Worm (Caenorhabditis elegans) whole organism, L1 larva: Measurements from ENCODE around the gene T05B4.13.

Source experiments
- blmp-1 ChIP-seq: fragments of 150-350 bp; optimal IDR thresholded peaks from 2 replicates; lab custom pipeline; 2014; ENCODE audit warnings: missing biosample characterization, missing genetic modification characterization
- efl-1 ChIP-seq, 4 experiments: fragments of 150-350 bp; optimal IDR thresholded peaks in 3 of 4; peaks in 1 of 4; 1 replicate in 1 of 4; 2 replicates in 3 of 4; lab custom pipeline; 2014; ENCODE audit warnings: missing biosample characterization in 2 of 4, missing genetic modification characterization in 2 of 4, missing genetic modification reagents in 2 of 4
- hpl-2 ChIP-seq: fragments of 150-350 bp; optimal IDR thresholded peaks from 2 replicates; lab custom pipeline; 2014; ENCODE audit warnings: missing biosample characterization, missing genetic modification reagents, missing genetic modification characterization
- lir-3 ChIP-seq: sonication (generic microtip); optimal IDR thresholded peaks from 2 replicates; lab custom pipeline; 2016; ENCODE audit warnings: mild to moderate bottlenecking, missing genetic modification characterization, moderate library complexity, missing compliant biosample characterization; ENCODE audit not compliant: poor library complexity
- nhr-11 ChIP-seq: fragments of 150-350 bp; optimal IDR thresholded peaks from 2 replicates; lab custom pipeline; 2014; ENCODE audit warnings: missing biosample characterization, missing genetic modification characterization
- ztf-4 ChIP-seq: fragments of 150-350 bp; optimal IDR thresholded peaks from 2 replicates; lab custom pipeline; 2014; ENCODE audit warnings: missing biosample characterization, missing genetic modification characterization

DNA sequence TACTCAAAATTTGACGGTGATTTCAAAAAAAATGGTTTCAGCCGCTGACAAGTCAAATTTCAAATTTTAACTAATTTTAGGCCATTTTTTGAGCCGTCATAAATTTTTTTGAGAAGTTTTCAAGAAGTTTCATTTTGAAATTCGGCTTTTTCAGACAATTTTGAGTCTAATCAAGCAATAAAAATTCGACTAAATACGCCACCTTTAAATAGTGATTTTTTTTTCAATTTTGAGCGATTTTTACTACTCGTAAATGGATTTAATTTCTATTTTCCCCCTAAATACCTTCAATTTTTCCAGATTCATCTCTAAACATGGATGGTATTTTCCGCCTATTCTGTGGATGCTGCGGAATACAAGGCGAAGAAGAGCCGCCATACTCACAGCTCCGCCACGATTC, 16.9 kb upstream of the T05B4.13 start, which contains the start of gene Y45G5AL.1:
- no peak for TF ChIP-seq nhr-11 (tag; lab: Kevin White, UChicago)
- no peak for TF ChIP-seq lir-3 (tag; lab: Kevin White, UChicago)
- TF ChIP-seq ztf-4 (tag; lab: Kevin White, UChicago): no peak
- no peak for TF ChIP-seq efl-1 (optimal IDR thresholded peaks at IDR 0.05; lab: Kevin White, UChicago)
- no peak for TF ChIP-seq efl-1 (GFP tag; optimal IDR thresholded peaks at IDR 0.05 in 1 of 2; lab: Kevin White, UChicago)
- TF ChIP-seq hpl-2 (GFP tag; lab: Kevin White, UChicago): no peak
- TF ChIP-seq blmp-1 (tag; lab: Kevin White, UChicago): no peak
